Fruit fly (Drosophila melanogaster) whole organism, embryonic: ENCODE measurements around the gene EMC10.
A peak's percentile ranks its signal among the peaks of the same experiment; 100 is the strongest.

ENCODE experiments used
- Abd-B ChIP-seq: fragments of 200-800 bp; sonication (Bioruptor generic); optimal IDR thresholded peaks from 2 replicates; lab custom pipeline; 2018; ENCODE audit warnings: missing biosample characterization, mild to moderate bottlenecking, missing genetic modification characterization, moderate library complexity
- Antp ChIP-seq: fragments of 200-800 bp; sonication (Bioruptor generic); optimal IDR thresholded peaks from 3 replicates; lab custom pipeline; 2016; ENCODE audit warnings: missing biosample characterization, missing genetic modification characterization
- Bdp1 ChIP-seq: fragments of 200-800 bp; sonication (Bioruptor generic); optimal IDR thresholded peaks from 3 replicates; lab custom pipeline; 2016; ENCODE audit warnings: missing biosample characterization, missing genetic modification characterization
- CG10209 ChIP-seq: fragments of 200-800 bp; sonication (Bioruptor generic); optimal IDR thresholded peaks from 3 replicates; lab custom pipeline; 2017; ENCODE audit warnings: missing biosample characterization, mild to moderate bottlenecking, missing genetic modification characterization, missing genetic modification reagents
- CG10431 ChIP-seq: fragments of 200-800 bp; sonication (Bioruptor generic); optimal IDR thresholded peaks from 3 replicates; lab custom pipeline; 2018; ENCODE audit warnings: missing biosample characterization, mild to moderate bottlenecking, missing genetic modification characterization
- CG10565 ChIP-seq: fragments of 200-800 bp; sonication (Bioruptor generic); optimal IDR thresholded peaks from 3 replicates; lab custom pipeline; 2016; ENCODE audit warnings: missing biosample characterization, mild to moderate bottlenecking, missing genetic modification characterization
- CG12744 ChIP-seq: fragments of 200-800 bp; sonication (Bioruptor generic); optimal IDR thresholded peaks from 2 replicates; lab custom pipeline; 2016; ENCODE audit warnings: missing biosample characterization, missing genetic modification characterization
- CG13296 ChIP-seq: fragments of 200-800 bp; sonication (Bioruptor generic); optimal IDR thresholded peaks from 3 replicates; lab custom pipeline; 2018; ENCODE audit warnings: missing biosample characterization, mild to moderate bottlenecking, missing genetic modification characterization
- CG13775 ChIP-seq: fragments of 200-800 bp; sonication (Bioruptor generic); optimal IDR thresholded peaks from 3 replicates; lab custom pipeline; 2017; ENCODE audit warnings: missing biosample characterization, mild to moderate bottlenecking, missing genetic modification characterization
- CG15011 ChIP-seq: fragments of 200-800 bp; sonication (Bioruptor generic); optimal IDR thresholded peaks from 3 replicates; lab custom pipeline; 2018; ENCODE audit warnings: missing biosample characterization, mild to moderate bottlenecking, missing genetic modification characterization
- CG15269 ChIP-seq: fragments of 200-800 bp; sonication (Bioruptor generic); optimal IDR thresholded peaks from 2 replicates; lab custom pipeline; 2018; ENCODE audit warnings: missing biosample characterization, mild to moderate bottlenecking, missing genetic modification characterization, moderate library complexity
- CG16815 ChIP-seq: fragments of 200-800 bp; sonication (Bioruptor generic); optimal IDR thresholded peaks from 3 replicates; lab custom pipeline; 2017; ENCODE audit warnings: missing biosample characterization, mild to moderate bottlenecking, missing genetic modification characterization
- CG16863 ChIP-seq: fragments of 200-800 bp; sonication (Bioruptor generic); optimal IDR thresholded peaks from 3 replicates; lab custom pipeline; 2016; ENCODE audit warnings: missing biosample characterization, missing genetic modification characterization
- CG18011 ChIP-seq: fragments of 200-800 bp; sonication (Bioruptor generic); optimal IDR thresholded peaks from 2 replicates; lab custom pipeline; 2017; ENCODE audit warnings: missing biosample characterization, missing genetic modification characterization, mild to moderate bottlenecking, moderate library complexity, missing genotype
- CG18262 ChIP-seq: fragments of 200-800 bp; optimal IDR thresholded peaks from 3 replicates; lab custom pipeline; 2019; ENCODE audit warnings: missing biosample characterization, mild to moderate bottlenecking, missing genetic modification characterization, moderate library complexity
- CG32532 ChIP-seq: fragments of 200-800 bp; sonication (Bioruptor generic); IDR thresholded peaks from 2 replicates; pipeline ENCODE4 v1.3.6; 2022; ENCODE audit warnings: missing biosample characterization, missing genetic modification characterization
- CG3726 ChIP-seq: fragments of 200-800 bp; sonication (Bioruptor generic); IDR thresholded peaks from 3 replicates; pipeline ENCODE4, ENCODE4 v1.3.6; 2022; ENCODE audit warnings: missing biosample characterization, missing genetic modification characterization
- CG4820 ChIP-seq: fragments of 200-800 bp; sonication (Bioruptor generic); optimal IDR thresholded peaks from 3 replicates; lab custom pipeline; 2016; ENCODE audit warnings: missing biosample characterization, missing genetic modification characterization
- CG7556 ChIP-seq: fragments of 200-800 bp; sonication (Bioruptor generic); optimal IDR thresholded peaks from 2 replicates; lab custom pipeline; 2017; ENCODE audit warnings: missing biosample characterization, mild to moderate bottlenecking, missing genetic modification characterization
- CG8765 ChIP-seq: fragments of 200-800 bp; sonication (Bioruptor generic); IDR thresholded peaks from 2 replicates; pipeline ENCODE4 v1.3.6; 2022; ENCODE audit warnings: missing biosample characterization, missing genetic modification characterization
- CG9797 ChIP-seq: fragments of 200-800 bp; sonication (Bioruptor generic); optimal IDR thresholded peaks from 3 replicates; lab custom pipeline; 2018; ENCODE audit warnings: missing biosample characterization, mild to moderate bottlenecking, missing genetic modification characterization
- CG9817 ChIP-seq: fragments of 200-800 bp; sonication (Bioruptor generic); optimal IDR thresholded peaks from 2 replicates; lab custom pipeline; 2018; ENCODE audit warnings: missing biosample characterization, mild to moderate bottlenecking, missing genetic modification characterization, moderate library complexity
- D19A ChIP-seq: fragments of 200-800 bp; optimal IDR thresholded peaks from 3 replicates; lab custom pipeline; 2019; ENCODE audit warnings: missing biosample characterization, mild to moderate bottlenecking, missing genetic modification characterization, moderate library complexity
- ERR ChIP-seq: fragments of 200-800 bp; sonication (Bioruptor generic); optimal IDR thresholded peaks from 2 replicates; lab custom pipeline; 2016; ENCODE audit warnings: missing biosample characterization, missing genetic modification characterization
- H2.0 ChIP-seq: fragments of 200-800 bp; sonication (Bioruptor generic); IDR thresholded peaks from 2 replicates; pipeline ENCODE4 v1.3.6; 2022; ENCODE audit warnings: missing biosample characterization, missing genetic modification characterization
- Hr3 ChIP-seq: fragments of 200-800 bp; sonication (Bioruptor generic); optimal IDR thresholded peaks from 3 replicates; lab custom pipeline; 2016; ENCODE audit warnings: missing biosample characterization, missing genetic modification characterization
- Lhr ChIP-seq: fragments of 200-800 bp; sonication (Bioruptor generic); optimal IDR thresholded peaks from 3 replicates; lab custom pipeline; 2017; ENCODE audit warnings: mild to moderate bottlenecking, missing biosample characterization, missing genetic modification reagents, missing genetic modification characterization
- MTF-1 ChIP-seq: fragments of 200-800 bp; sonication (Bioruptor generic); optimal IDR thresholded peaks from 2 replicates; lab custom pipeline; 2018; ENCODE audit warnings: missing biosample characterization, mild to moderate bottlenecking, missing genetic modification characterization, borderline replicate concordance
- Max ChIP-seq: fragments of 200-800 bp; sonication (Bioruptor generic); optimal IDR thresholded peaks from 2 replicates; lab custom pipeline; 2016; ENCODE audit warnings: missing biosample characterization, mild to moderate bottlenecking, missing genetic modification characterization
- Poxn ChIP-seq: fragments of 200-800 bp; sonication (Bioruptor generic); IDR thresholded peaks from 2 replicates; pipeline ENCODE4 v1.3.6; 2022; ENCODE audit warnings: missing biosample characterization, missing genetic modification characterization
- Sox100B ChIP-seq: fragments of 200-800 bp; sonication (Bioruptor generic); optimal IDR thresholded peaks from 3 replicates; lab custom pipeline; 2018; ENCODE audit warnings: missing biosample characterization, mild to moderate bottlenecking, missing genetic modification characterization
- Sry-β ChIP-seq: fragments of 200-800 bp; sonication (Bioruptor generic); optimal IDR thresholded peaks from 2 replicates; lab custom pipeline; 2018; ENCODE audit warnings: missing biosample characterization, mild to moderate bottlenecking, missing genetic modification characterization, moderate library complexity
- az2 ChIP-seq: fragments of 200-800 bp; sonication (Bioruptor generic); optimal IDR thresholded peaks from 3 replicates; lab custom pipeline; 2016; ENCODE audit warnings: missing biosample characterization, missing genetic modification characterization
- bcd ChIP-seq: fragments of 200-800 bp; sonication (Bioruptor generic); optimal IDR thresholded peaks from 2 replicates; lab custom pipeline; 2017; ENCODE audit warnings: missing biosample characterization, mild to moderate bottlenecking, missing genetic modification characterization
- cas ChIP-seq: fragments of 200-800 bp; sonication (Bioruptor generic); IDR thresholded peaks from 2 replicates; pipeline ENCODE4 v1.3.6; 2022; ENCODE audit warnings: missing biosample characterization, missing genetic modification characterization
- ci ChIP-seq: fragments of 200-800 bp; sonication (Bioruptor generic); IDR thresholded peaks from 3 replicates; pipeline ENCODE4 v1.3.6; 2022; ENCODE audit warnings: missing biosample characterization, missing genetic modification characterization
- cwo ChIP-seq: fragments of 200-800 bp; sonication (Bioruptor generic); optimal IDR thresholded peaks from 3 replicates; lab custom pipeline; 2017; ENCODE audit warnings: missing biosample characterization, missing genetic modification characterization, mild to moderate bottlenecking, moderate library complexity, missing genetic modification reagents
- gro ChIP-seq: fragments of 200-800 bp; sonication (Bioruptor generic); optimal IDR thresholded peaks from 2 replicates; lab custom pipeline; 2016; ENCODE audit warnings: missing biosample characterization, missing genetic modification characterization
- gsb ChIP-seq: fragments of 200-800 bp; sonication (Bioruptor generic); IDR thresholded peaks from 2 replicates; pipeline ENCODE4 v1.3.6; 2022; ENCODE audit warnings: missing biosample characterization, missing genetic modification characterization
- insv ChIP-seq, 2 experiments: fragments of 200-800 bp; sonication (Bioruptor generic); optimal IDR thresholded peaks; 3 replicates each; lab custom pipeline; 2016 to 2018; ENCODE audit warnings: missing biosample characterization in 2 of 2, missing genetic modification characterization in 2 of 2
- jigr1 ChIP-seq: fragments of 200-800 bp; sonication (Bioruptor generic); IDR thresholded peaks from 3 replicates; pipeline ENCODE4 v1.3.6; 2022; ENCODE audit warnings: missing biosample characterization, missing genetic modification characterization
- jumu ChIP-seq: fragments of 200-800 bp; sonication (Bioruptor generic); optimal IDR thresholded peaks from 3 replicates; lab custom pipeline; 2016; ENCODE audit warnings: missing biosample characterization, missing genetic modification characterization
- org-1 ChIP-seq: fragments of 200-800 bp; sonication (Bioruptor generic); optimal IDR thresholded peaks from 2 replicates; lab custom pipeline; 2017; ENCODE audit warnings: missing biosample characterization, missing genetic modification characterization
- otp ChIP-seq: fragments of 200-800 bp; sonication (Bioruptor generic); IDR thresholded peaks from 3 replicates; pipeline ENCODE4, ENCODE4 v1.3.6; 2022; ENCODE audit warnings: missing biosample characterization, missing genetic modification characterization
- rib ChIP-seq: fragments of 200-800 bp; sonication (Bioruptor generic); IDR thresholded peaks from 2 replicates; pipeline ENCODE4 v1.3.6; 2022; ENCODE audit warnings: missing biosample characterization, missing genetic modification characterization
- schlank ChIP-seq: fragments of 200-800 bp; sonication (Bioruptor generic); optimal IDR thresholded peaks from 2 replicates; lab custom pipeline; 2018; ENCODE audit warnings: missing biosample characterization, mild to moderate bottlenecking, missing genetic modification characterization
- sens-2 ChIP-seq: fragments of 200-800 bp; sonication (Bioruptor generic); IDR thresholded peaks from 2 replicates; pipeline ENCODE4 v1.3.6; 2022; ENCODE audit warnings: missing biosample characterization, missing genetic modification characterization
- sima ChIP-seq: fragments of 200-800 bp; sonication (Bioruptor generic); optimal IDR thresholded peaks from 2 replicates; lab custom pipeline; 2016; ENCODE audit warnings: missing biosample characterization, missing genetic modification characterization
- sqz ChIP-seq: fragments of 200-800 bp; sonication (Bioruptor generic); optimal IDR thresholded peaks from 3 replicates; lab custom pipeline; 2018; ENCODE audit warnings: missing biosample characterization, mild to moderate bottlenecking, missing genetic modification characterization
- tin ChIP-seq: fragments of 200-800 bp; sonication (Bioruptor generic); optimal IDR thresholded peaks from 3 replicates; lab custom pipeline; 2016; ENCODE audit warnings: missing biosample characterization, missing genetic modification characterization
- tio ChIP-seq: fragments of 200-800 bp; sonication (Bioruptor generic); optimal IDR thresholded peaks from 2 replicates; lab custom pipeline; 2017; ENCODE audit warnings: missing biosample characterization, missing genetic modification characterization, inconsistent platforms
- ttk ChIP-seq: fragments of 200-800 bp; sonication (Bioruptor generic); IDR thresholded peaks from 2 replicates; pipeline ENCODE4 v2.1.2; 2022; ENCODE audit warnings: missing biosample characterization, missing genetic modification characterization

EMC10 gene

DNA sequence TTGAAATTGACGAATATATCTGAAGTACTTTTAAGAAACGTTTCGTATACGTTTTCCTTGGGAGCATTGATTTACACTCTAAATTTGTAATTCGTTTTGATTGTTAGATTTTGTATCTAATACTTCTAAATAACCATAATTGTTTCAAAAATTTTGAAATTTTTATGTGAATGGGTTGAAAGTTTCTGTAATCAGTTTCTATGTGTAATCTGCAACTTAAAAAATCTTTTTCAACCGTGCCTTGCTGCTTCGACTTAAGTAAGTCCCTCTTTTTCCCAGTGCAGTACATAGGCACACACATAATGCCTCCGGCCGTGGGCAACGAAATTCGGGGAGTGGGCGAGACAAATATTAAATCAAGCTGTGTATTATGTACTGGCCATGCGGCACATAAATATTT lies 11.5 kb downstream of the EMC10 start (continued):
- TF ChIP-seq CG4820 (GFP tag; lab: Kevin White, UChicago) (peak; percentile 6), Bdp1 (GFP tag; lab: Kevin White, UChicago) (no peak), CG9817 (tag; lab: Kevin White, UChicago) (no peak), CG9797 (GFP tag; lab: Kevin White, UChicago) (no peak), Max (GFP tag; lab: Kevin White, UChicago) (no peak), ERR (GFP tag; lab: Kevin White, UChicago) (no peak), Sox100B (GFP tag; lab: Kevin White, UChicago) (no peak), otp (GFP tag; lab: Robert Waterston, UW) (no peak), CG3726 (GFP tag; lab: Robert Waterston, UW) (no peak), ci (GFP tag; lab: Robert Waterston, UW) (no peak), CG10431 (GFP tag; lab: Kevin White, UChicago) (no peak), cas (GFP tag; lab: Robert Waterston, UW) (no peak), rib (GFP tag; lab: Robert Waterston, UW) (no peak), CG18011 (GFP tag; lab: Kevin White, UChicago) (no peak), Antp (GFP tag; lab: Kevin White, UChicago) (no peak), Sry-β (GFP tag; lab: Kevin White, UChicago) (no peak), CG10565 (no peak), gsb (GFP tag; lab: Robert Waterston, UW) (no peak), cwo (no peak), H2.0 (GFP tag; lab: Robert Waterston, UW) (no peak), az2 (GFP tag; lab: Kevin White, UChicago) (peak; percentile 26), Hr3 (GFP tag; lab: Kevin White, UChicago) (peak; percentile 31), sima (no peak), bcd (GFP tag; lab: Kevin White, UChicago) (no peak), CG8765 (GFP tag; lab: Robert Waterston, UW) (no peak), tin (GFP tag; lab: Kevin White, UChicago) (peak; percentile 13), CG13775 (GFP tag; lab: Kevin White, UChicago) (peak; percentile 10), org-1 (GFP tag; lab: Kevin White, UChicago) (no peak), CG13296 (GFP tag; lab: Kevin White, UChicago) (no peak), gro (GFP tag; lab: Kevin White, UChicago) (no peak), jigr1 (GFP tag; lab: Robert Waterston, UW) (no peak), CG15269 (tag; lab: Kevin White, UChicago) (no peak), D19A (tag; lab: Kevin White, UChicago) (no peak), ttk (GFP tag; lab: Robert Waterston, UW) (0 out of 2 replicates have a peak, but pooled peaks have one; percentile 13), MTF-1 (GFP tag; lab: Kevin White, UChicago) (no peak), Lhr (no peak), sqz (no peak), sens-2 (GFP tag; lab: Robert Waterston, UW) (no peak), CG32532 (GFP tag; lab: Robert Waterston, UW) (no peak), insv (GFP tag; optimal IDR thresholded peaks at IDR 0.05; lab: Kevin White, UChicago) (no peak), CG16815 (GFP tag; lab: Kevin White, UChicago) (no peak), schlank (tag; lab: Kevin White, UChicago) (no peak), CG12744 (GFP tag; lab: Kevin White, UChicago) (no peak), Abd-B (GFP tag; lab: Kevin White, UChicago) (no peak), CG16863 (GFP tag; lab: Kevin White, UChicago) (peak; percentile 24), CG18262 (tag; lab: Kevin White, UChicago) (peak; percentile 51), tio (GFP tag; lab: Kevin White, UChicago) (peak; percentile 29), jumu (GFP tag; lab: Kevin White, UChicago) (no peak), CG10209 (GFP tag; lab: Kevin White, UChicago) (no peak), Poxn (GFP tag; lab: Robert Waterston, UW) (no peak), CG7556 (GFP tag; lab: Kevin White, UChicago) (peak; percentile 10), CG15011 (GFP tag; lab: Kevin White, UChicago) (no peak)
